Fruit fly (Drosophila melanogaster): Measurements from ENCODE around the gene Mps1.

Mps1 gene

DNA sequence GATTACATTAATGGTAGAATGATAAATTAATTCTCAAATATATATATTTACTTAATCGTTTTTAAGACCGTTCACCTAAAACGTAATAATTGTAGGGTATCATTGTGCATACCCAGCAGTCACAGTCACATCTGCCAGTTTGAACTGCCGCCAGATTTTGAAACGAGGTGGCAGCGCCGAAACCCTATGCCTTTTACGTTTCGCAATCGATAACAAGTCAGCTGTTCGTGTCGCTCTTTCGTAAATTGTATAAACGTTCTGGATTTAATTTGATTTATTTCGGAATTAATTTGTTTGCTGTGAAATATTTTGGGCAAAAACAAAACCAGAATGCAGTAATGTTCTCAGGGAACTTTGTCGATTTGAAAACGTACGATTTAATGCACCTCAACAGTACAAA, 23.6 kb upstream of the Mps1 start, which contains the start of gene CG14322 (continued):
- TF ChIP-seq trem (tag; optimal IDR thresholded peaks at IDR 0.05) (peak; percentile 97), CG15073 (GFP tag; optimal IDR thresholded peaks at IDR 0.05) (no peak), CG7928 (GFP tag; optimal IDR thresholded peaks at IDR 0.05) (no peak), mam (GFP tag; optimal IDR thresholded peaks at IDR 0.05) (peak; percentile 22), sens (GFP tag) (peak; percentile 77), gsb (GFP tag; IDR thresholded peaks at IDR 0.05) (no peak), CG11723 (GFP tag; optimal IDR thresholded peaks at IDR 0.05) (no peak), fd3F (GFP tag; optimal IDR thresholded peaks at IDR 0.05) (no peak), CG8290 (GFP tag; optimal IDR thresholded peaks at IDR 0.05) (no peak), CG8290 (tag; optimal IDR thresholded peaks at IDR 0.05) (peak in 1 of 2 experiments; percentile 40), zen (tag; optimal IDR thresholded peaks at IDR 0.05) (peak; percentile 15), Ets97D (GFP tag; optimal IDR thresholded peaks at IDR 0.05) (peak; percentile 6), Pdp1 (GFP tag; optimal IDR thresholded peaks at IDR 0.05) (peak in 1 of 2 experiments; percentile 88), Gug (GFP tag; IDR thresholded peaks at IDR 0.05) (peak; percentile 54; the same call in 2 of the 4 replicates), CG2116 (GFP tag; optimal IDR thresholded peaks at IDR 0.05) (peak; percentile 68), CG15514 (GFP tag; optimal IDR thresholded peaks at IDR 0.05) (peak; percentile 31), HLH3B (GFP tag; IDR thresholded peaks at IDR 0.05) (no peak), CG17802 (tag; optimal IDR thresholded peaks at IDR 0.05) (peak; percentile 23), CG11456 (GFP tag; IDR thresholded peaks at IDR 0.05) (0 out of 3 replicates have a peak, but pooled peaks have one; percentile 55), nmo (GFP tag; optimal IDR thresholded peaks at IDR 0.05) (peak; percentile 10), CoRest (tag; optimal IDR thresholded peaks at IDR 0.05) (peak; percentile 12), lbe (GFP tag; optimal IDR thresholded peaks at IDR 0.05) (no peak), tin (GFP tag; optimal IDR thresholded peaks at IDR 0.05) (peak; percentile 17), Scr (GFP tag; IDR thresholded peaks at IDR 0.05; ENCODE audit: partially characterized antibody) (0 out of 2 replicates have a peak, but pooled peaks have one; percentile 33), stwl (tag; optimal IDR thresholded peaks at IDR 0.05) (peak; percentile 77), CG7786 (GFP tag; optimal IDR thresholded peaks at IDR 0.05) (no peak), CG2889 (GFP tag; IDR thresholded peaks at IDR 0.05) (no peak), Dp (GFP tag; optimal IDR thresholded peaks at IDR 0.05) (peak; percentile 86), vfl (GFP tag; optimal IDR thresholded peaks at IDR 0.05) (no peak), D19B (GFP tag; optimal IDR thresholded peaks at IDR 0.05) (peak; percentile 94), CG10959 (GFP tag; IDR thresholded peaks at IDR 0.05) (no peak), HLH4C (GFP tag; IDR thresholded peaks at IDR 0.05; ENCODE audit: partially characterized antibody) (0 out of 3 replicates have a peak, but pooled peaks have one; percentile 21), eyg (GFP tag; optimal IDR thresholded peaks at IDR 0.05) (no peak), CG2712 (tag; optimal IDR thresholded peaks at IDR 0.05) (peak; percentile 40), Opbp (GFP tag; IDR thresholded peaks at IDR 0.05; ENCODE audit: partially characterized antibody) (peak; percentile 23; the same call in 2 of the 3 replicates), CG30403 (GFP tag; optimal IDR thresholded peaks at IDR 0.05) (peak; percentile 5), BEAF-32 (GFP tag; optimal IDR thresholded peaks at IDR 0.05) (peak; percentile 43), slp2 (GFP tag; optimal IDR thresholded peaks at IDR 0.05) (no peak), croc (GFP tag; conservative IDR thresholded peaks at IDR 0.05) (no peak), Hmr (GFP tag; optimal IDR thresholded peaks at IDR 0.05) (no peak), Trl (optimal IDR thresholded peaks at IDR 0.05) (no peak), Trl (GFP tag; optimal IDR thresholded peaks at IDR 0.05) (no peak), CG30020 (tag; optimal IDR thresholded peaks at IDR 0.05) (no peak), bigmax (GFP tag; optimal IDR thresholded peaks at IDR 0.05) (no peak), CG31441 (GFP tag; IDR thresholded peaks at IDR 0.05) (no peak), insv (GFP tag; optimal IDR thresholded peaks at IDR 0.05) (no peak), sisA (GFP tag; IDR thresholded peaks at IDR 0.05) (peak; percentile 31; the same call in 1 of the 2 replicates), NK7.1 (GFP tag; optimal IDR thresholded peaks at IDR 0.05) (no peak), Sry-δ (GFP tag; optimal IDR thresholded peaks at IDR 0.05) (peak; percentile 30), Atf3 (GFP tag; optimal IDR thresholded peaks at IDR 0.05) (no peak), CG1529 (GFP tag; optimal IDR thresholded peaks at IDR 0.05) (no peak), CG13123 (GFP tag; optimal IDR thresholded peaks at IDR 0.05) (no peak)
